Worm (Caenorhabditis elegans) whole organism, L1 larva: ENCODE data around the gene bnc-1.
A peak's percentile ranks its signal among the peaks of the same experiment; 100 is the strongest.

Source experiments
- C34B4.2 ChIP-seq: sonication (generic microtip); optimal IDR thresholded peaks from 2 replicates; lab custom pipeline; 2017; ENCODE audit warnings: mild to moderate bottlenecking, missing genetic modification characterization, missing compliant biosample characterization
- Y116A8C.19 ChIP-seq: sonication (generic microtip); optimal IDR thresholded peaks from 2 replicates; lab custom pipeline; 2016; ENCODE audit warnings: missing compliant biosample characterization, missing genetic modification characterization, borderline replicate concordance
- aha-1 ChIP-seq: fragments of 150-350 bp; optimal IDR thresholded peaks from 2 replicates; lab custom pipeline; 2014; ENCODE audit warnings: missing biosample characterization, missing genetic modification characterization
- aly-2 ChIP-seq: fragments of 150-350 bp; optimal IDR thresholded peaks from 2 replicates; lab custom pipeline; 2014; ENCODE audit warnings: missing biosample characterization, missing genetic modification characterization
- ama-1 ChIP-seq: fragments of 150-350 bp; optimal IDR thresholded peaks from 2 replicates; lab custom pipeline; 2014
- blmp-1 ChIP-seq: fragments of 150-350 bp; optimal IDR thresholded peaks from 2 replicates; lab custom pipeline; 2014; ENCODE audit warnings: missing biosample characterization, missing genetic modification characterization
- ceh-63 ChIP-seq: fragments of 200-800 bp; sonication (Bioruptor generic); optimal IDR thresholded peaks from 2 replicates; lab custom pipeline; 2018; ENCODE audit warnings: mild to moderate bottlenecking, missing genetic modification characterization, missing compliant biosample characterization
- ceh-82 ChIP-seq, 3 experiments: fragments of 150-350 bp in 1 of 3; sonication (generic microtip) in 2 of 3; optimal IDR thresholded peaks; 2 replicates each; lab custom pipeline; 2014 to 2017; ENCODE audit warnings: missing biosample characterization in 3 of 3, missing genetic modification characterization in 3 of 3
- dsc-1 ChIP-seq: sonication (generic microtip); optimal IDR thresholded peaks from 2 replicates; lab custom pipeline; 2016; ENCODE audit warnings: mild to moderate bottlenecking, missing genetic modification characterization, missing compliant biosample characterization
- efl-1 ChIP-seq, 4 experiments: fragments of 150-350 bp; optimal IDR thresholded peaks in 3 of 4; peaks in 1 of 4; 1 replicate in 1 of 4; 2 replicates in 3 of 4; lab custom pipeline; 2014; ENCODE audit warnings: missing biosample characterization in 2 of 4, missing genetic modification characterization in 2 of 4, missing genetic modification reagents in 2 of 4
- egl-13 ChIP-seq: sonication (generic microtip); optimal IDR thresholded peaks from 2 replicates; lab custom pipeline; 2016; ENCODE audit warnings: missing genotype, missing genetic modification reagents, missing genetic modification characterization, missing compliant biosample characterization
- elt-2 ChIP-seq: sonication (generic microtip); optimal IDR thresholded peaks from 2 replicates; lab custom pipeline; 2016; ENCODE audit warnings: missing genetic modification characterization, mild to moderate bottlenecking, inconsistent platforms, missing compliant biosample characterization, missing genetic modification reagents
- elt-3 ChIP-seq, 6 experiments: fragments of 150-350 bp in 1 of 6; sonication (generic microtip); optimal IDR thresholded peaks; 2 replicates each; lab custom pipeline; 2017 to 2018; ENCODE audit warnings: missing biosample characterization in 6 of 6, missing genetic modification characterization in 6 of 6, inconsistent platforms in 1 of 6
- fkh-4 ChIP-seq: sonication (generic microtip); optimal IDR thresholded peaks from 2 replicates; lab custom pipeline; 2016; ENCODE audit warnings: missing compliant biosample characterization, missing genetic modification characterization, borderline replicate concordance
- fkh-8 ChIP-seq: sonication (generic microtip); optimal IDR thresholded peaks from 2 replicates; lab custom pipeline; 2016; ENCODE audit warnings: mild to moderate bottlenecking, missing genetic modification characterization, missing compliant biosample characterization
- grh-1 ChIP-seq: fragments of 200-800 bp; sonication (Bioruptor generic); IDR thresholded peaks from 2 replicates; pipeline ENCODE4 v1.3.6; 2022; ENCODE audit warnings: missing genetic modification reagents, missing genetic modification characterization, missing compliant biosample characterization
- hlh-4 ChIP-seq: sonication (generic microtip); optimal IDR thresholded peaks from 2 replicates; lab custom pipeline; 2016; ENCODE audit warnings: mild to moderate bottlenecking, missing genetic modification characterization, missing compliant biosample characterization
- hpl-2 ChIP-seq: fragments of 150-350 bp; optimal IDR thresholded peaks from 2 replicates; lab custom pipeline; 2014; ENCODE audit warnings: missing biosample characterization, missing genetic modification reagents, missing genetic modification characterization
- lin-14 ChIP-seq: fragments of 200-800 bp; sonication (Bioruptor generic); optimal IDR thresholded peaks from 2 replicates; lab custom pipeline; 2018; ENCODE audit warnings: mild to moderate bottlenecking, missing genetic modification characterization, moderate library complexity, missing compliant biosample characterization
- lin-35 ChIP-seq, 2 experiments: fragments of 150-350 bp; optimal IDR thresholded peaks; 2 replicates each; lab custom pipeline; 2014; ENCODE audit warnings: missing biosample characterization in 2 of 2, missing genetic modification characterization in 2 of 2, missing genetic modification reagents in 2 of 2
- lir-3 ChIP-seq: sonication (generic microtip); optimal IDR thresholded peaks from 2 replicates; lab custom pipeline; 2016; ENCODE audit warnings: mild to moderate bottlenecking, missing genetic modification characterization, moderate library complexity, missing compliant biosample characterization; ENCODE audit not compliant: poor library complexity
- mef-2 ChIP-seq: fragments of 150-350 bp; optimal IDR thresholded peaks from 2 replicates; lab custom pipeline; 2014; ENCODE audit warnings: missing biosample characterization, missing genetic modification characterization
- mep-1 ChIP-seq: fragments of 150-350 bp; optimal IDR thresholded peaks from 2 replicates; lab custom pipeline; 2014; ENCODE audit warnings: missing biosample characterization, missing genetic modification characterization
- nhr-12 ChIP-seq: sonication (generic microtip); optimal IDR thresholded peaks from 2 replicates; lab custom pipeline; 2017; ENCODE audit warnings: missing biosample characterization, missing genetic modification characterization
- nhr-20 ChIP-seq: sonication (generic microtip); optimal IDR thresholded peaks from 2 replicates; lab custom pipeline; 2016; ENCODE audit warnings: mild to moderate bottlenecking, missing genetic modification characterization, missing compliant biosample characterization
- nhr-237 ChIP-seq: fragments of 150-350 bp; optimal IDR thresholded peaks from 2 replicates; lab custom pipeline; 2014; ENCODE audit warnings: missing biosample characterization, missing genetic modification characterization
- nhr-47 ChIP-seq: sonication (generic microtip); optimal IDR thresholded peaks from 2 replicates; lab custom pipeline; 2016; ENCODE audit warnings: mild to moderate bottlenecking, missing genetic modification characterization, moderate library complexity, missing compliant biosample characterization
- nhr-71 ChIP-seq: sonication (generic microtip); optimal IDR thresholded peaks from 2 replicates; lab custom pipeline; 2016; ENCODE audit warnings: mild to moderate bottlenecking, missing genetic modification characterization, moderate library complexity, missing compliant biosample characterization
- nhr-76 ChIP-seq: sonication (generic microtip); optimal IDR thresholded peaks from 2 replicates; lab custom pipeline; 2017; ENCODE audit warnings: missing biosample characterization, missing genetic modification characterization
- nhr-77 ChIP-seq: fragments of 150-350 bp; optimal IDR thresholded peaks from 2 replicates; lab custom pipeline; 2014; ENCODE audit warnings: missing biosample characterization, missing genetic modification characterization
- nhr-84 ChIP-seq: sonication (generic microtip); optimal IDR thresholded peaks from 2 replicates; lab custom pipeline; 2017; ENCODE audit warnings: missing biosample characterization, missing genetic modification characterization
- nhr-85 ChIP-seq: sonication (generic microtip); peaks from one replicate; lab custom pipeline; 2016; ENCODE audit warnings: missing genetic modification characterization, inconsistent platforms, missing compliant biosample characterization
- nhr-90 ChIP-seq: sonication (generic microtip); optimal IDR thresholded peaks from 2 replicates; lab custom pipeline; 2016; ENCODE audit warnings: mild to moderate bottlenecking, missing genetic modification characterization, missing compliant biosample characterization; ENCODE audit not compliant: poor library complexity
- skn-1 ChIP-seq: fragments of 150-350 bp; optimal IDR thresholded peaks from 2 replicates; lab custom pipeline; 2014; ENCODE audit warnings: missing biosample characterization, missing genetic modification characterization
- snu-23 ChIP-seq: sonication (generic microtip); optimal IDR thresholded peaks from 2 replicates; lab custom pipeline; 2016; ENCODE audit warnings: missing genetic modification characterization, missing compliant biosample characterization
- sptf-1 ChIP-seq: fragments of 150-350 bp; optimal IDR thresholded peaks from 2 replicates; lab custom pipeline; 2014; ENCODE audit warnings: missing biosample characterization, missing genetic modification characterization
- sup-37 ChIP-seq: fragments of 200-800 bp; sonication (Bioruptor generic); optimal IDR thresholded peaks from 2 replicates; lab custom pipeline; 2018; ENCODE audit warnings: mild to moderate bottlenecking, missing genetic modification characterization, missing compliant biosample characterization
- unc-130 ChIP-seq: fragments of 150-350 bp; optimal IDR thresholded peaks from 2 replicates; lab custom pipeline; 2017; ENCODE audit warnings: missing biosample characterization, missing genetic modification characterization, inconsistent platforms
- unc-30 ChIP-seq: sonication (generic microtip); optimal IDR thresholded peaks from 2 replicates; lab custom pipeline; 2017; ENCODE audit warnings: missing biosample characterization, missing genetic modification characterization
- unc-62 ChIP-seq: fragments of 150-350 bp; optimal IDR thresholded peaks from 2 replicates; lab custom pipeline; 2014; ENCODE audit warnings: missing biosample characterization, missing genetic modification reagents, missing genetic modification characterization
- vab-15 ChIP-seq: sonication (generic microtip); optimal IDR thresholded peaks from 2 replicates; lab custom pipeline; 2017; ENCODE audit warnings: missing genotype, mild to moderate bottlenecking, missing genetic modification characterization, missing compliant biosample characterization
- zag-1 ChIP-seq: fragments of 150-350 bp; optimal IDR thresholded peaks from 2 replicates; lab custom pipeline; 2014; ENCODE audit warnings: missing biosample characterization, missing genetic modification characterization
- zip-4 ChIP-seq: fragments of 200-800 bp; sonication (Bioruptor generic); optimal IDR thresholded peaks from 2 replicates; lab custom pipeline; 2018; ENCODE audit warnings: mild to moderate bottlenecking, missing genetic modification characterization, moderate library complexity, missing compliant biosample characterization

The bnc-1 gene

ce11 chrV:12303453-12304077 is 26.7 kb upstream of the bnc-1 start (continued):
- TF ChIP-seq elt-2 (tag; lab: Kevin White, UChicago) (peak; percentile 76), snu-23 (peak; percentile 86), nhr-237 (tag; lab: Kevin White, UChicago) (peak; percentile 39), nhr-90 (peak; percentile 87), nhr-77 (tag; lab: Kevin White, UChicago) (peak; percentile 79), aly-2 (tag; lab: Kevin White, UChicago) (peak; percentile 86), ceh-82 (tag; optimal IDR thresholded peaks at IDR 0.05; lab: Kevin White, UChicago) (peak; percentile 69 to 88 (median 84)), egl-13 (tag; lab: Kevin White, UChicago) (peak; percentile 81), nhr-20 (tag; lab: Kevin White, UChicago) (peak; percentile 83), efl-1 (optimal IDR thresholded peaks at IDR 0.05; lab: Kevin White, UChicago) (peak; percentile 69 to 73), efl-1 (GFP tag; optimal IDR thresholded peaks at IDR 0.05 in 1 of 2; lab: Kevin White, UChicago) (peak; percentile 52 to 97), hpl-2 (GFP tag; lab: Kevin White, UChicago) (peak; percentile 26), C34B4.2 (no peak)

- TF ChIP-seq nhr-71 (peak; percentile 43), elt-3 (tag; optimal IDR thresholded peaks at IDR 0.05; lab: Kevin White, UChicago) (peak in 1 of 6 experiments; percentile 10), efl-1 (optimal IDR thresholded peaks at IDR 0.05; lab: Kevin White, UChicago) (no peak), efl-1 (GFP tag; optimal IDR thresholded peaks at IDR 0.05 in 1 of 2; lab: Kevin White, UChicago) (peak in 1 of 2 experiments; percentile 90), lin-35 (GFP tag; optimal IDR thresholded peaks at IDR 0.05; lab: Kevin White, UChicago) (peak in 1 of 2 experiments; percentile 25), hlh-4 (tag; lab: Kevin White, UChicago) (no peak), ceh-63 (no peak), egl-13 (tag; lab: Kevin White, UChicago) (no peak), lin-14 (GFP tag; lab: Kevin White, UChicago) (peak; percentile 25), grh-1 (GFP tag; lab: Robert Waterston, UW) (no peak), nhr-90 (peak; percentile 40), elt-2 (tag; lab: Kevin White, UChicago) (peak; percentile 72), nhr-20 (tag; lab: Kevin White, UChicago) (no peak)
These were observed 25.2 kb upstream of the bnc-1 start, which contains the start of the genes frm-7 and F55C5.17 for ce11 chrV:12301985-12302591. frm-7 (plus strand) TSS chrV:12302484. F55C5.17 (plus strand) TSS chrV:12302541.

ce11 chrV:12300780-12301460 is 24.1 kb upstream of the bnc-1 start:
- TF ChIP-seq mep-1, result peak; percentile 43
- peak; percentile 60 for TF ChIP-seq snu-23
- no peak for TF ChIP-seq mef-2 (tag; lab: Kevin White, UChicago)
- TF ChIP-seq hlh-4 (tag; lab: Kevin White, UChicago), result no peak
- no peak for TF ChIP-seq sup-37 (GFP tag; lab: Kevin White, UChicago)
- no peak for TF ChIP-seq dsc-1 (tag; lab: Kevin White, UChicago)
- TF ChIP-seq fkh-4, result no peak
- no peak for TF ChIP-seq fkh-8 (tag; lab: Kevin White, UChicago)
- TF ChIP-seq skn-1, result no peak
- TF ChIP-seq ama-1, result no peak
- peak; percentile 95 for TF ChIP-seq nhr-85
- no peak for TF ChIP-seq zip-4
- TF ChIP-seq nhr-76 (tag; lab: Kevin White, UChicago), result no peak
- TF ChIP-seq unc-30, result no peak
- peak; percentile 52 for TF ChIP-seq nhr-20 (tag; lab: Kevin White, UChicago)
- no peak for TF ChIP-seq ceh-82 (tag; optimal IDR thresholded peaks at IDR 0.05; lab: Kevin White, UChicago)
- no peak for TF ChIP-seq sptf-1 (tag; lab: Kevin White, UChicago)
- no peak for TF ChIP-seq nhr-12
- no peak for TF ChIP-seq nhr-47
- no peak for TF ChIP-seq Y116A8C.19
- peak in 1 of 2 experiments; percentile 60 for TF ChIP-seq lin-35 (GFP tag; optimal IDR thresholded peaks at IDR 0.05; lab: Kevin White, UChicago)
- peak; percentile 62 for TF ChIP-seq unc-130
- TF ChIP-seq unc-62 (GFP tag; lab: Kevin White, UChicago), result no peak
- peak; percentile 24 for TF ChIP-seq blmp-1 (tag; lab: Kevin White, UChicago)
- no peak for TF ChIP-seq nhr-84 (tag; lab: Kevin White, UChicago)
- peak; percentile 62 for TF ChIP-seq elt-2 (tag; lab: Kevin White, UChicago)
- peak; percentile 92 for TF ChIP-seq vab-15 (tag; lab: Kevin White, UChicago)
- TF ChIP-seq grh-1 (GFP tag; lab: Robert Waterston, UW), result no peak
- TF ChIP-seq aha-1 (tag; lab: Kevin White, UChicago), result no peak
- TF ChIP-seq zag-1 (tag; lab: Kevin White, UChicago), result no peak
- peak; percentile 34 for TF ChIP-seq lir-3
